Fruit fly (Drosophila melanogaster) whole organism, embryonic: ENCODE results near the gene CG33233.

Experiments used
- ATbp ChIP-seq: fragments of 200-800 bp; sonication (Bioruptor generic); optimal IDR thresholded peaks from 2 replicates; lab custom pipeline; 2017; ENCODE audit warnings: missing biosample characterization, mild to moderate bottlenecking, missing genetic modification characterization, missing genetic modification reagents
- Ada2b ChIP-seq: fragments of 200-800 bp; sonication (Bioruptor generic); IDR thresholded peaks from 2 replicates; pipeline ENCODE4 v1.3.6; 2022; ENCODE audit warnings: missing biosample characterization, missing genetic modification characterization
- CG12391 ChIP-seq: fragments of 200-800 bp; sonication (Bioruptor generic); optimal IDR thresholded peaks from 3 replicates; lab custom pipeline; 2018; ENCODE audit warnings: missing biosample characterization, mild to moderate bottlenecking, missing genetic modification characterization, moderate library complexity
- CG13123 ChIP-seq: fragments of 200-800 bp; sonication (Bioruptor generic); optimal IDR thresholded peaks from 2 replicates; lab custom pipeline; 2016; ENCODE audit warnings: missing biosample characterization, missing genetic modification characterization
- CG15514 ChIP-seq: fragments of 200-800 bp; sonication (Bioruptor generic); optimal IDR thresholded peaks from 3 replicates; lab custom pipeline; 2017; ENCODE audit warnings: missing biosample characterization, missing genetic modification characterization, mild to moderate bottlenecking, moderate library complexity, missing genetic modification reagents
- CG17385 ChIP-seq: fragments of 200-800 bp; sonication (Bioruptor generic); optimal IDR thresholded peaks from 3 replicates; lab custom pipeline; 2018; ENCODE audit warnings: missing biosample characterization, mild to moderate bottlenecking, missing genetic modification characterization
- CG2120 ChIP-seq: fragments of 200-800 bp; sonication (Bioruptor generic); optimal IDR thresholded peaks from 3 replicates; lab custom pipeline; 2016; ENCODE audit warnings: missing biosample characterization, missing genetic modification characterization
- CG2202 ChIP-seq: fragments of 200-800 bp; sonication (Bioruptor generic); optimal IDR thresholded peaks from 2 replicates; lab custom pipeline; 2018; ENCODE audit warnings: missing biosample characterization, mild to moderate bottlenecking, missing genetic modification characterization
- CG32767 ChIP-seq: fragments of 200-800 bp; sonication (Bioruptor generic); IDR thresholded peaks from 2 replicates; pipeline ENCODE4 v1.3.6; 2022; ENCODE audit warnings: missing biosample characterization, missing genetic modification characterization
- CG3838 ChIP-seq: fragments of 200-800 bp; sonication (Bioruptor generic); optimal IDR thresholded peaks from 3 replicates; lab custom pipeline; 2016; ENCODE audit warnings: missing biosample characterization, missing genetic modification characterization
- CG43689 ChIP-seq: fragments of 200-800 bp; sonication (Bioruptor generic); IDR thresholded peaks from 2 replicates; pipeline ENCODE4 v1.3.6; 2022; ENCODE audit warnings: missing biosample characterization, missing genetic modification characterization
- CG7271 ChIP-seq: fragments of 200-800 bp; sonication (Bioruptor generic); optimal IDR thresholded peaks from 2 replicates; lab custom pipeline; 2018; ENCODE audit warnings: missing biosample characterization, mild to moderate bottlenecking, missing genetic modification characterization, moderate library complexity
- CG7357 ChIP-seq: fragments of 200-800 bp; sonication (Bioruptor generic); IDR thresholded peaks from 3 replicates; pipeline ENCODE4 v1.3.6; 2022; ENCODE audit warnings: missing biosample characterization, missing genetic modification characterization
- CG8765 ChIP-seq: fragments of 200-800 bp; sonication (Bioruptor generic); IDR thresholded peaks from 2 replicates; pipeline ENCODE4 v1.3.6; 2022; ENCODE audit warnings: missing biosample characterization, missing genetic modification characterization
- CG8944 ChIP-seq: fragments of 200-800 bp; sonication (Bioruptor generic); optimal IDR thresholded peaks from 3 replicates; lab custom pipeline; 2016; ENCODE audit warnings: missing biosample characterization, missing genetic modification characterization
- CG9797 ChIP-seq: fragments of 200-800 bp; sonication (Bioruptor generic); optimal IDR thresholded peaks from 3 replicates; lab custom pipeline; 2018; ENCODE audit warnings: missing biosample characterization, mild to moderate bottlenecking, missing genetic modification characterization
- Elba2 ChIP-seq: fragments of 200-800 bp; sonication (Bioruptor generic); optimal IDR thresholded peaks from 3 replicates; lab custom pipeline; 2016; ENCODE audit warnings: missing biosample characterization, missing genetic modification characterization
- Lim3 ChIP-seq: fragments of 200-800 bp; sonication (Bioruptor generic); IDR thresholded peaks from 2 replicates; pipeline ENCODE4 v1.3.6; 2022; ENCODE audit warnings: missing biosample characterization, missing genetic modification characterization
- Mes4 ChIP-seq: fragments of 200-800 bp; sonication (Bioruptor generic); optimal IDR thresholded peaks from 2 replicates; lab custom pipeline; 2016; ENCODE audit warnings: missing biosample characterization, missing genetic modification characterization
- NC2α ChIP-seq: fragments of 200-800 bp; sonication (Bioruptor generic); optimal IDR thresholded peaks from 2 replicates; lab custom pipeline; 2016; ENCODE audit warnings: missing biosample characterization, missing genetic modification characterization
- NFAT ChIP-seq: fragments of 200-800 bp; sonication (Bioruptor generic); IDR thresholded peaks from 2 replicates; pipeline ENCODE4 v1.3.6; 2022; ENCODE audit warnings: missing biosample characterization, missing genetic modification characterization
- Neu2 ChIP-seq: fragments of 200-800 bp; sonication (Bioruptor generic); optimal IDR thresholded peaks from 3 replicates; lab custom pipeline; 2016; ENCODE audit warnings: missing biosample characterization, missing genetic modification characterization, borderline replicate concordance
- Nf-YB ChIP-seq: fragments of 200-800 bp; sonication (Bioruptor generic); optimal IDR thresholded peaks from 3 replicates; lab custom pipeline; 2019; ENCODE audit warnings: missing biosample characterization, mild to moderate bottlenecking, missing genetic modification characterization, moderate library complexity
- Opbp ChIP-seq: fragments of 200-800 bp; sonication (Bioruptor generic); IDR thresholded peaks from 3 replicates; pipeline ENCODE4 v1.3.6; 2022; ENCODE audit warnings: missing biosample characterization, missing genetic modification characterization; ENCODE audit not compliant: partially characterized antibody
- Stat92E ChIP-seq, 3 experiments: fragments of >200 bp in 2 of 3; fragments of 200-800 bp in 1 of 3; sonication (Bioruptor generic) in 1 of 3; optimal IDR thresholded peaks; 2 replicates each; lab custom pipeline; 2017 to 2019; ENCODE audit warnings: missing biosample characterization in 3 of 3, missing genetic modification characterization in 3 of 3, mild to moderate bottlenecking in 1 of 3, moderate library complexity in 1 of 3
- Xrp1 ChIP-seq: fragments of 200-800 bp; sonication (Bioruptor generic); IDR thresholded peaks from 2 replicates; pipeline ENCODE4 v1.3.6; 2022; ENCODE audit warnings: missing biosample characterization, missing genetic modification characterization
- abd-A ChIP-seq: fragments of 200-800 bp; sonication (Bioruptor generic); optimal IDR thresholded peaks from 3 replicates; lab custom pipeline; 2019; ENCODE audit warnings: missing biosample characterization, mild to moderate bottlenecking, missing genetic modification characterization, moderate library complexity
- croc ChIP-seq: fragments of 200-800 bp; sonication (Bioruptor generic); conservative IDR thresholded peaks from 3 replicates; pipeline ENCODE4 v1.3.6; 2022; ENCODE audit warnings: missing biosample characterization, missing genetic modification characterization
- gce ChIP-seq: fragments of 200-800 bp; sonication (Bioruptor generic); IDR thresholded peaks from 3 replicates; pipeline ENCODE4 v1.3.6; 2022; ENCODE audit warnings: missing biosample characterization, missing genetic modification characterization
- gsb-n ChIP-seq: fragments of 200-800 bp; sonication (Bioruptor generic); optimal IDR thresholded peaks from 3 replicates; lab custom pipeline; 2018; ENCODE audit warnings: missing biosample characterization, mild to moderate bottlenecking, missing genetic modification characterization
- gt ChIP-seq: fragments of 200-800 bp; sonication (Bioruptor generic); IDR thresholded peaks from 2 replicates; pipeline ENCODE4 v1.3.6; 2022; ENCODE audit warnings: missing biosample characterization, missing genetic modification characterization
- hbn ChIP-seq: fragments of 200-800 bp; sonication (Bioruptor generic); IDR thresholded peaks from 2 replicates; pipeline ENCODE4 v1.3.6; 2022; ENCODE audit warnings: missing biosample characterization, missing genetic modification characterization; ENCODE audit not compliant: partially characterized antibody
- insv ChIP-seq, 2 experiments: fragments of 200-800 bp; sonication (Bioruptor generic); optimal IDR thresholded peaks; 3 replicates each; lab custom pipeline; 2016 to 2018; ENCODE audit warnings: missing biosample characterization in 2 of 2, missing genetic modification characterization in 2 of 2
- inv ChIP-seq: fragments of 200-800 bp; sonication (Bioruptor generic); IDR thresholded peaks from 2 replicates; pipeline ENCODE4 v1.3.6; 2022; ENCODE audit warnings: missing biosample characterization, missing genetic modification characterization; ENCODE audit not compliant: partially characterized antibody
- jigr1 ChIP-seq: fragments of 200-800 bp; sonication (Bioruptor generic); IDR thresholded peaks from 3 replicates; pipeline ENCODE4 v1.3.6; 2022; ENCODE audit warnings: missing biosample characterization, missing genetic modification characterization
- kay ChIP-seq: fragments of 200-800 bp; sonication (Bioruptor generic); optimal IDR thresholded peaks from 2 replicates; lab custom pipeline; 2016; ENCODE audit warnings: missing biosample characterization, missing genetic modification characterization
- maf-S ChIP-seq: fragments of 200-800 bp; sonication (Bioruptor generic); optimal IDR thresholded peaks from 2 replicates; lab custom pipeline; 2016; ENCODE audit warnings: missing biosample characterization, missing genetic modification characterization
- mirr ChIP-seq: fragments of 200-800 bp; sonication (Bioruptor generic); optimal IDR thresholded peaks from 3 replicates; lab custom pipeline; 2018; ENCODE audit warnings: missing biosample characterization, mild to moderate bottlenecking, missing genetic modification characterization
- otp ChIP-seq: fragments of 200-800 bp; sonication (Bioruptor generic); IDR thresholded peaks from 3 replicates; pipeline ENCODE4, ENCODE4 v1.3.6; 2022; ENCODE audit warnings: missing biosample characterization, missing genetic modification characterization
- pan ChIP-seq, 4 experiments: fragments of >200 bp in 3 of 4; fragments of 200-800 bp in 1 of 4; sonication (Bioruptor generic) in 1 of 4; optimal IDR thresholded peaks in 3 of 4; IDR thresholded peaks in 1 of 4; 2 replicates each; pipeline versions ENCODE4 v1.3.6 to Lab custom; 2017 to 2022; ENCODE audit warnings: missing biosample characterization in 2 of 4, missing genetic modification characterization in 2 of 4, mixed read lengths in 1 of 4
- prd ChIP-seq, 3 experiments: fragments of >200 bp in 2 of 3; fragments of 200-800 bp in 1 of 3; sonication (Bioruptor generic) in 1 of 3; optimal IDR thresholded peaks in 2 of 3; IDR thresholded peaks in 1 of 3; 2 replicates in 2 of 3; 3 replicates in 1 of 3; pipeline versions ENCODE4 v1.3.6 to Lab custom; 2017 to 2022; ENCODE audit warnings: missing biosample characterization in 1 of 3, missing genetic modification characterization in 1 of 3
- pum ChIP-seq: fragments of 200-800 bp; sonication (Bioruptor generic); optimal IDR thresholded peaks from 2 replicates; lab custom pipeline; 2016; ENCODE audit warnings: missing biosample characterization, missing genetic modification characterization
- pzg ChIP-seq: fragments of 200-800 bp; sonication (Bioruptor generic); optimal IDR thresholded peaks from 3 replicates; lab custom pipeline; 2018; ENCODE audit warnings: missing biosample characterization, mild to moderate bottlenecking, missing genetic modification characterization, moderate library complexity
- rib ChIP-seq: fragments of 200-800 bp; sonication (Bioruptor generic); IDR thresholded peaks from 2 replicates; pipeline ENCODE4 v1.3.6; 2022; ENCODE audit warnings: missing biosample characterization, missing genetic modification characterization
- run ChIP-seq: fragments of 200-800 bp; sonication (Bioruptor generic); optimal IDR thresholded peaks from 3 replicates; lab custom pipeline; 2018; ENCODE audit warnings: missing biosample characterization, mild to moderate bottlenecking, missing genetic modification characterization
- sc ChIP-seq, 3 experiments: fragments of >200 bp in 2 of 3; fragments of 200-800 bp in 1 of 3; sonication (Bioruptor generic) in 1 of 3; optimal IDR thresholded peaks; 2 replicates in 2 of 3; 3 replicates in 1 of 3; lab custom pipeline; 2017; ENCODE audit warnings: mild to moderate bottlenecking in 1 of 3, missing biosample characterization in 1 of 3, missing genetic modification characterization in 1 of 3, missing genetic modification reagents in 1 of 3
- scrt ChIP-seq: fragments of 200-800 bp; sonication (Bioruptor generic); optimal IDR thresholded peaks from 2 replicates; lab custom pipeline; 2018; ENCODE audit warnings: missing biosample characterization, mild to moderate bottlenecking, missing genetic modification characterization, moderate library complexity
- so ChIP-seq: fragments of 200-800 bp; sonication (Bioruptor generic); IDR thresholded peaks from 3 replicates; pipeline ENCODE4 v1.3.6; 2022; ENCODE audit warnings: missing biosample characterization, missing genetic modification characterization
- sr ChIP-seq: fragments of 200-800 bp; sonication (Bioruptor generic); IDR thresholded peaks from 3 replicates; pipeline ENCODE4 v1.3.6; 2022; ENCODE audit warnings: missing biosample characterization, missing genetic modification characterization
- yki ChIP-seq: fragments of >200 bp; optimal IDR thresholded peaks from 3 replicates; lab custom pipeline; 2018
- zfh1 ChIP-seq: fragments of 200-800 bp; sonication (Bioruptor generic); IDR thresholded peaks from 3 replicates; pipeline ENCODE4 v1.3.6; 2022; ENCODE audit warnings: missing biosample characterization, missing genetic modification characterization

The CG33233 gene

dm6 chr3L:2632763-2633100, 26.7 kb upstream of the CG33233 start (continued):
- TF ChIP-seq otp (no peak), CG12391 (no peak), yki (no peak), CG15514 (GFP tag; lab: Kevin White, UChicago) (no peak), prd (optimal IDR thresholded peaks at IDR 0.05; lab: Kevin White, UChicago) (no peak), prd (GFP tag; IDR thresholded peaks at IDR 0.05; lab: Robert Waterston, UW) (no peak), ATbp (GFP tag; lab: Kevin White, UChicago) (no peak), Mes4 (no peak), abd-A (tag; lab: Kevin White, UChicago) (no peak), kay (no peak), CG7357 (GFP tag; lab: Robert Waterston, UW) (no peak), sr (peak; percentile 87), CG2120 (no peak), inv (GFP tag; lab: Robert Waterston, UW) (no peak), gce (no peak), CG8944 (no peak), CG43689 (GFP tag; lab: Robert Waterston, UW) (no peak), CG13123 (GFP tag; lab: Kevin White, UChicago) (no peak), NC2α (GFP tag; lab: Kevin White, UChicago) (no peak), Lim3 (GFP tag; lab: Robert Waterston, UW) (no peak), run (tag; lab: Kevin White, UChicago) (no peak), CG8765 (GFP tag; lab: Robert Waterston, UW) (no peak), scrt (GFP tag; lab: Kevin White, UChicago) (no peak), pan (optimal IDR thresholded peaks at IDR 0.05; lab: Kevin White, UChicago) (no peak), pan (GFP tag; optimal IDR thresholded peaks at IDR 0.05 in 1 of 2, IDR thresholded peaks at IDR 0.05 in 1 of 2) (no peak), pzg (GFP tag; lab: Kevin White, UChicago) (peak; percentile 20), Opbp (no peak), Xrp1 (GFP tag; lab: Robert Waterston, UW) (no peak), so (GFP tag; lab: Robert Waterston, UW) (no peak), Ada2b (GFP tag; lab: Robert Waterston, UW) (no peak), jigr1 (no peak), gsb-n (no peak), Neu2 (GFP tag; lab: Kevin White, UChicago) (no peak), CG9797 (GFP tag; lab: Kevin White, UChicago) (no peak), CG7271 (tag; lab: Kevin White, UChicago) (no peak), CG17385 (GFP tag; lab: Kevin White, UChicago) (no peak), Stat92E (GFP tag; optimal IDR thresholded peaks at IDR 0.05; lab: Kevin White, UChicago) (no peak), pum (GFP tag; lab: Kevin White, UChicago) (no peak), gt (GFP tag; lab: Robert Waterston, UW) (no peak), CG3838 (GFP tag; lab: Kevin White, UChicago) (no peak), hbn (GFP tag; lab: Robert Waterston, UW) (0 out of 2 replicates have a peak, but pooled peaks have one; percentile 20), CG2202 (tag; lab: Kevin White, UChicago) (no peak), mirr (GFP tag; lab: Kevin White, UChicago) (peak; percentile 22), Nf-YB (GFP tag; lab: Kevin White, UChicago) (no peak), sc (optimal IDR thresholded peaks at IDR 0.05; lab: Kevin White, UChicago) (no peak), sc (GFP tag; optimal IDR thresholded peaks at IDR 0.05; lab: Kevin White, UChicago) (no peak), rib (GFP tag; lab: Robert Waterston, UW) (peak; percentile 88), insv (GFP tag; optimal IDR thresholded peaks at IDR 0.05; lab: Kevin White, UChicago) (no peak), maf-S (GFP tag; lab: Kevin White, UChicago) (no peak), zfh1 (GFP tag; lab: Robert Waterston, UW) (no peak), Elba2 (GFP tag; lab: Kevin White, UChicago) (no peak), croc (GFP tag; lab: Robert Waterston, UW) (no peak), NFAT (no peak), CG32767 (no peak; the same call in 1 of the 2 replicates)
